Fruit fly (Drosophila melanogaster) whole organism, wandering third instar larva: ENCODE measurements around the gene mRpS35.

Experiments used
- Abd-B ChIP-seq: fragments of >200 bp; optimal IDR thresholded peaks from 2 replicates; lab custom pipeline; 2017; ENCODE audit warnings: missing biosample characterization, missing genetic modification characterization
- CG32264 ChIP-seq: fragments of 200-800 bp; sonication (Bioruptor generic); optimal IDR thresholded peaks from 2 replicates; lab custom pipeline; 2016; ENCODE audit warnings: missing biosample characterization, missing genetic modification characterization
- CG9705 ChIP-seq: fragments of 200-800 bp; sonication (Bioruptor generic); optimal IDR thresholded peaks from 2 replicates; lab custom pipeline; 2018; ENCODE audit warnings: missing biosample characterization, mild to moderate bottlenecking, missing genetic modification characterization
- CrebA ChIP-seq: fragments of 200-800 bp; sonication (Bioruptor generic); optimal IDR thresholded peaks from 2 replicates; lab custom pipeline; 2016; ENCODE audit warnings: missing biosample characterization, mild to moderate bottlenecking, missing genetic modification characterization, borderline replicate concordance
- Dif ChIP-seq: fragments of 200-275, 200-300 bp; sonication (Bioruptor generic); optimal IDR thresholded peaks from 2 replicates; lab custom pipeline; 2018; ENCODE audit warnings: missing biosample characterization, missing genetic modification characterization; ENCODE audit not compliant: partially characterized antibody
- GATAd ChIP-seq: sonication (Bioruptor generic); optimal IDR thresholded peaks from 2 replicates; lab custom pipeline; 2016; ENCODE audit warnings: missing biosample characterization, missing genetic modification characterization
- HLH106 ChIP-seq: fragments of 200-800 bp; optimal IDR thresholded peaks from 3 replicates; lab custom pipeline; 2019; ENCODE audit warnings: missing biosample characterization, mild to moderate bottlenecking, missing genetic modification characterization, moderate library complexity
- Hr78 ChIP-seq: fragments of >200 bp; optimal IDR thresholded peaks from 2 replicates; lab custom pipeline; 2017; ENCODE audit warnings: missing biosample characterization, missing genetic modification characterization
- Hr83 ChIP-seq: fragments of 200-300 bp; sonication (Bioruptor generic); optimal IDR thresholded peaks from 2 replicates; lab custom pipeline; 2016; ENCODE audit warnings: missing biosample characterization, mild to moderate bottlenecking, missing genetic modification characterization, moderate library complexity; ENCODE audit not compliant: poor library complexity, severe bottlenecking
- Mio ChIP-seq: sonication (Bioruptor generic); optimal IDR thresholded peaks from 2 replicates; lab custom pipeline; 2016; ENCODE audit warnings: missing biosample characterization, missing genetic modification characterization
- Myc ChIP-seq: fragments of >200 bp; optimal IDR thresholded peaks from 2 replicates; lab custom pipeline; 2017
- N ChIP-seq: fragments of >200 bp; optimal IDR thresholded peaks from 2 replicates; lab custom pipeline; 2018; ENCODE audit warnings: missing biosample characterization, missing external identifiers, missing genetic modification characterization
- OdsH ChIP-seq: fragments of 200-800 bp; sonication (Bioruptor generic); optimal IDR thresholded peaks from 2 replicates; lab custom pipeline; 2016; ENCODE audit warnings: missing biosample characterization, mild to moderate bottlenecking, missing genetic modification characterization
- Rel ChIP-seq, 2 experiments: fragments of 200-800 bp; sonication (Bioruptor generic) in 1 of 2; optimal IDR thresholded peaks; 2 replicates in 1 of 2; 3 replicates in 1 of 2; lab custom pipeline; 2016 to 2019; ENCODE audit warnings: mild to moderate bottlenecking in 2 of 2, missing biosample characterization in 2 of 2, missing genetic modification characterization in 2 of 2, moderate library complexity in 1 of 2
- Sp1 ChIP-seq: fragments of 200-800 bp; sonication (Bioruptor generic); optimal IDR thresholded peaks from 3 replicates; lab custom pipeline; 2019; ENCODE audit warnings: missing biosample characterization, mild to moderate bottlenecking, missing genetic modification characterization, moderate library complexity
- br ChIP-seq: fragments of 200-800 bp; sonication (Bioruptor generic); optimal IDR thresholded peaks from 2 replicates; lab custom pipeline; 2016; ENCODE audit warnings: missing biosample characterization, missing genetic modification characterization
- brk ChIP-seq: fragments of 200-800 bp; sonication (Bioruptor generic); optimal IDR thresholded peaks from 2 replicates; lab custom pipeline; 2016; ENCODE audit warnings: missing biosample characterization, mild to moderate bottlenecking, missing genetic modification characterization
- dmrt93B ChIP-seq: fragments of 200-800 bp; sonication (Bioruptor generic); optimal IDR thresholded peaks from 2 replicates; lab custom pipeline; 2018; ENCODE audit warnings: missing biosample characterization, mild to moderate bottlenecking, missing genetic modification characterization
- dsf ChIP-seq: sonication (Bioruptor generic); optimal IDR thresholded peaks from 2 replicates; lab custom pipeline; 2016; ENCODE audit warnings: missing biosample characterization, missing genetic modification characterization, borderline replicate concordance
- fru ChIP-seq: fragments of 200-800 bp; sonication (Bioruptor generic); optimal IDR thresholded peaks from 3 replicates; lab custom pipeline; 2016; ENCODE audit warnings: missing biosample characterization, mild to moderate bottlenecking, missing genetic modification characterization
- h ChIP-seq: fragments of 200-800 bp; sonication (Bioruptor generic); optimal IDR thresholded peaks from 3 replicates; lab custom pipeline; 2016; ENCODE audit warnings: missing biosample characterization, mild to moderate bottlenecking, missing genetic modification characterization
- jim ChIP-seq: fragments of 175-275, 200-325 bp; sonication (Bioruptor generic); optimal IDR thresholded peaks from 2 replicates; lab custom pipeline; 2016; ENCODE audit warnings: missing biosample characterization, mild to moderate bottlenecking, missing genetic modification characterization
- lola ChIP-seq: fragments of >200 bp; optimal IDR thresholded peaks from 2 replicates; lab custom pipeline; 2017; ENCODE audit warnings: missing biosample characterization, missing genetic modification characterization
- pan ChIP-seq: fragments of >200 bp; optimal IDR thresholded peaks from 2 replicates; lab custom pipeline; 2017
- psq ChIP-seq: fragments of 200-800 bp; sonication (Bioruptor generic); optimal IDR thresholded peaks from 3 replicates; lab custom pipeline; 2017; ENCODE audit warnings: missing biosample characterization, mild to moderate bottlenecking, missing genetic modification characterization, moderate library complexity
- sv ChIP-seq: fragments of 200-800 bp; sonication (Bioruptor generic); optimal IDR thresholded peaks from 3 replicates; lab custom pipeline; 2016; ENCODE audit warnings: missing biosample characterization, missing genetic modification characterization
- tai ChIP-seq: sonication (Bioruptor generic); optimal IDR thresholded peaks from 2 replicates; lab custom pipeline; 2016; ENCODE audit warnings: missing biosample characterization, missing genetic modification characterization
- usp ChIP-seq: fragments of >200 bp; optimal IDR thresholded peaks from 2 replicates; lab custom pipeline; 2017; ENCODE audit warnings: missing biosample characterization, missing genetic modification characterization
- woc ChIP-seq: sonication (Bioruptor generic); optimal IDR thresholded peaks from 2 replicates; lab custom pipeline; 2016; ENCODE audit warnings: missing biosample characterization, mild to moderate bottlenecking, missing genetic modification characterization

mRpS35 gene

dm6 chr3L:2809767-2810166 lies 29.1 kb downstream of the mRpS35 start:
- TF ChIP-seq Rel (GFP tag; optimal IDR thresholded peaks at IDR 0.05; lab: Kevin White, UChicago) (no peak), Rel (tag; optimal IDR thresholded peaks at IDR 0.05; lab: Kevin White, UChicago) (peak; percentile 6), pan (lab: Kevin White, UChicago) (no peak), GATAd (GFP tag; lab: Kevin White, UChicago) (no peak), br (GFP tag; lab: Kevin White, UChicago) (no peak), OdsH (GFP tag; lab: Kevin White, UChicago) (no peak)

DNA sequence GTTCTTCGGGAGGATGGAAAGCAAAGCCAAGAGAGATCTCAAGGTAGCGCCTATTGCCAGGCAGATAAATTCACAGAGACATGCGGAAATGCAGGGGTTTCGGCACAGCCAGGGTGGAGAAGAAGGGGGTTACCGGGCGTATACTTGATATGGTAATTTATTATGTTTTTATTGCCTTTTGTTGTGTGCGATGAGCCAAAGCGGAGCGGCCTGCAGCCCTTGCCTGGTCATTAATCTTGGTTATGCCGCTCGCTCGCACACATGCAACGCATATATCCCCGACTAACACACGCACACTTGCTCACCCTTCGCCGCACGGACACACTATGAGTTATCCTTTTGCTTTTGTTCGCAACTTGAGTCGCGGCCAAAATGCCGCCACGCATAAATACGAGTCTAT lies 36.0 kb downstream of the mRpS35 start:
- no peak for TF ChIP-seq br (GFP tag; lab: Kevin White, UChicago)
- no peak for TF ChIP-seq Rel (GFP tag; optimal IDR thresholded peaks at IDR 0.05; lab: Kevin White, UChicago)
- no peak for TF ChIP-seq Rel (tag; optimal IDR thresholded peaks at IDR 0.05; lab: Kevin White, UChicago)
- TF ChIP-seq brk (GFP tag; lab: Kevin White, UChicago), result no peak
- no peak for TF ChIP-seq woc (GFP tag; lab: Kevin White, UChicago)
- no peak for TF ChIP-seq GATAd (GFP tag; lab: Kevin White, UChicago)
- no peak for TF ChIP-seq CG9705 (GFP tag; lab: Kevin White, UChicago)
- no peak for TF ChIP-seq Myc (lab: Kevin White, UChicago)
- TF ChIP-seq psq (GFP tag; lab: Kevin White, UChicago), result no peak
- no peak for TF ChIP-seq N (GFP tag; lab: Kevin White, UChicago)
- no peak for TF ChIP-seq usp
- no peak for TF ChIP-seq fru

DNA sequence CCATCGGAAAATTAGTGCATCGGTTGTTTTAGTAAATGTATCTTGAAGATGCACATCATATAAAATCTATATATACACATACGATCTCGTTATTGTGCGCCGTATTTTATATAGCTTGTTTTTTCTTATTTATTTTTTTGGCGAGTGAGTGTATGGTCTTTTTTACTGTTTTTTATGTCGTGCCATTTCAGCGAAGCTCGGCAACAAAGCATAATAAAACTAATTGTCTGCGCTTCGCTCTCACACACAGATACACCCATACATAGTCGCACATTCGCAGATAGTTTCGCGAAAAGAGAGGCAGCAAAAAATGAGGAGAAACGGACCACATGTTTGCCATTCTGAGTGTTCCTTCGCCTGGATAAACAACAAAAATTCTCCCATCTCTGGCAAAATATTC lies 37.2 kb downstream of the mRpS35 start:
- TF ChIP-seq Sp1 (GFP tag; lab: Kevin White, UChicago) (peak; percentile 15), tai (GFP tag; lab: Kevin White, UChicago) (no peak), psq (GFP tag; lab: Kevin White, UChicago) (peak; percentile 85), Rel (GFP tag; optimal IDR thresholded peaks at IDR 0.05; lab: Kevin White, UChicago) (peak; percentile 18), Rel (tag; optimal IDR thresholded peaks at IDR 0.05; lab: Kevin White, UChicago) (no peak), jim (no peak)

- no peak for TF ChIP-seq Sp1 (GFP tag; lab: Kevin White, UChicago)
- no peak for TF ChIP-seq h (GFP tag; lab: Kevin White, UChicago)
- no peak for TF ChIP-seq Myc (lab: Kevin White, UChicago)
- no peak for TF ChIP-seq OdsH (GFP tag; lab: Kevin White, UChicago)
- TF ChIP-seq fru, result no peak
- TF ChIP-seq HLH106 (tag; lab: Kevin White, UChicago), result no peak
- no peak for TF ChIP-seq sv (GFP tag; lab: Kevin White, UChicago)
- TF ChIP-seq pan (lab: Kevin White, UChicago), result no peak
- TF ChIP-seq Abd-B (GFP tag; lab: Kevin White, UChicago), result no peak
- no peak for TF ChIP-seq dsf (GFP tag; lab: Kevin White, UChicago)
- TF ChIP-seq CrebA (GFP tag; lab: Kevin White, UChicago), result no peak
- no peak for TF ChIP-seq brk (GFP tag; lab: Kevin White, UChicago)
- no peak for TF ChIP-seq CG9705 (GFP tag; lab: Kevin White, UChicago)
- TF ChIP-seq jim, result no peak
- TF ChIP-seq CG32264, result no peak
- no peak for TF ChIP-seq Mio (GFP tag; lab: Kevin White, UChicago)
- TF ChIP-seq N (GFP tag; lab: Kevin White, UChicago), result no peak
- no peak for TF ChIP-seq dmrt93B
- no peak for TF ChIP-seq lola (GFP tag; lab: Kevin White, UChicago)
- TF ChIP-seq Dif (GFP tag; lab: Kevin White, UChicago), result no peak
- TF ChIP-seq, all 38 proteins: peak for 0
Observed at dm6 chr3L:2818784-2819183, 38.1 kb downstream of the mRpS35 start.

DNA sequence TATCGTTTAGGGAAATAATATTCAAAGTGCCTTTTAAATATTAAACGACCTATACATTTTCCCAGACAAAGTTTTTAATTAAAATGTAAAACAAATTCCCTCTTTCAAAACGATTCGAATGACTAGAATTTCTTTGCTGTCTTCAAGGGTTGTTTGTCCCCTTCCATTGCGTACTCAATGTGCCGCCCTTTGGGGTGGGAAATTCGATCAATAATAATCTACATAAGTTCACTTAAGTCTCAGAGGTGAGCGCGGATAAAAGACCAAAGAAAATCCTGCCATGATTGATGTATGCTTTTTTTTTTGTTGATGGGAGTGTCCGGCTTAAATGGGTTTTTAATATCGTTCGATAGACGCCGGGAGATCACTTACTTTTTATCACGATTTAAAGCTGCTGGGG lies 39.0 kb downstream of the mRpS35 start:
- TF ChIP-seq Sp1 (GFP tag; lab: Kevin White, UChicago) (no peak), N (GFP tag; lab: Kevin White, UChicago) (no peak), Dif (GFP tag; lab: Kevin White, UChicago) (no peak), Hr78 (GFP tag; lab: Kevin White, UChicago) (no peak), Hr83 (GFP tag; lab: Kevin White, UChicago) (no peak), usp (no peak), dmrt93B (no peak), jim (no peak), CG32264 (no peak)
- TF ChIP-seq, all 38 proteins: peak for 0
